Worm (Caenorhabditis elegans) whole organism, L4 larva: Measurements from ENCODE around the gene unc-10.

Experiments
- D1046.2 ChIP-seq: fragments of 200-800 bp; sonication (Bioruptor generic); IDR thresholded peaks from 2 replicates; pipeline ENCODE4 v1.3.6; 2022; ENCODE audit warnings: missing genetic modification characterization, missing compliant biosample characterization
- F10B5.3 ChIP-seq: sonication (generic microtip); optimal IDR thresholded peaks from 2 replicates; lab custom pipeline; 2016; ENCODE audit warnings: mild to moderate bottlenecking, missing genetic modification characterization, missing compliant biosample characterization
- F26F4.8 ChIP-seq: fragments of 200-800 bp; sonication (Bioruptor generic); conservative IDR thresholded peaks from 2 replicates; pipeline ENCODE4 v1.3.6; 2022; ENCODE audit warnings: missing genetic modification characterization, missing compliant biosample characterization
- R02D3.7 ChIP-seq: fragments of 150-350 bp; sonication (generic microtip); optimal IDR thresholded peaks from 3 replicates; lab custom pipeline; 2014; ENCODE audit warnings: missing biosample characterization, missing genetic modification characterization
- T26A8.4 ChIP-seq: fragments of 200-800 bp; sonication (Bioruptor generic); IDR thresholded peaks from 2 replicates; pipeline ENCODE4 v1.3.6; 2022; ENCODE audit warnings: missing genetic modification characterization, missing compliant biosample characterization
- ZK546.5 ChIP-seq, 2 experiments: sonication (generic microtip); optimal IDR thresholded peaks; 2 replicates each; lab custom pipeline; 2017; ENCODE audit warnings: missing biosample characterization in 2 of 2, missing genetic modification characterization in 2 of 2
- aha-1 ChIP-seq: fragments of 150-350 bp; peaks from one replicate; lab custom pipeline; 2014; ENCODE audit warnings: missing biosample characterization, missing genetic modification characterization
- ceh-20 ChIP-seq: fragments of 200-800 bp; sonication (Bioruptor generic); IDR thresholded peaks from 2 replicates; pipeline ENCODE4 v1.3.6; 2022; ENCODE audit warnings: missing genetic modification reagents, missing genetic modification characterization, missing compliant biosample characterization
- ceh-32 ChIP-seq: sonication (generic microtip); optimal IDR thresholded peaks from 2 replicates; lab custom pipeline; 2016; ENCODE audit warnings: mild to moderate bottlenecking, missing genetic modification characterization, missing compliant biosample characterization; ENCODE audit not compliant: poor library complexity
- ceh-82 ChIP-seq: sonication (generic microtip); optimal IDR thresholded peaks from 2 replicates; lab custom pipeline; 2017; ENCODE audit warnings: missing biosample characterization, missing genetic modification characterization
- ctbp-1 ChIP-seq: fragments of 200-800 bp; sonication (Bioruptor generic); IDR thresholded peaks from 2 replicates; pipeline ENCODE4 v1.3.6; 2022; ENCODE audit warnings: missing genetic modification reagents, missing genetic modification characterization, missing compliant biosample characterization
- daf-16 ChIP-seq, 3 experiments: sonication (generic microtip); optimal IDR thresholded peaks; 2 replicates each; lab custom pipeline; 2016 to 2017; ENCODE audit warnings: missing genetic modification characterization in 3 of 3, missing genetic modification reagents in 3 of 3, mild to moderate bottlenecking in 2 of 3, missing compliant biosample characterization in 2 of 3, missing biosample characterization in 1 of 3, moderate library complexity in 1 of 3
- daf-19 ChIP-seq: fragments of 200-800 bp; sonication (Bioruptor generic); conservative IDR thresholded peaks from 2 replicates; pipeline ENCODE4 v1.3.6; 2022; ENCODE audit warnings: missing genetic modification characterization, missing compliant biosample characterization
- dmd-8 ChIP-seq: fragments of 200-800 bp; sonication (Bioruptor generic); IDR thresholded peaks from 2 replicates; pipeline ENCODE4 v1.3.6; 2022; ENCODE audit warnings: missing genetic modification characterization, missing compliant biosample characterization
- dmd-9 ChIP-seq: fragments of 200-800 bp; sonication (Bioruptor generic); IDR thresholded peaks from 2 replicates; pipeline ENCODE4 v1.3.6; 2022; ENCODE audit warnings: missing genetic modification reagents, missing genetic modification characterization, missing compliant biosample characterization
- duxl-1 ChIP-seq: sonication (generic microtip); optimal IDR thresholded peaks from 2 replicates; lab custom pipeline; 2016; ENCODE audit warnings: mild to moderate bottlenecking, missing genetic modification characterization, moderate library complexity, missing compliant biosample characterization; ENCODE audit not compliant: poor library complexity
- fkh-10 ChIP-seq: fragments of 150-350 bp; optimal IDR thresholded peaks from 2 replicates; lab custom pipeline; 2014; ENCODE audit warnings: missing biosample characterization, missing genetic modification reagents, missing genetic modification characterization
- hlh-11 ChIP-seq: fragments of 200-800 bp; sonication (Bioruptor generic); optimal IDR thresholded peaks from 2 replicates; lab custom pipeline; 2018; ENCODE audit warnings: mild to moderate bottlenecking, missing genetic modification characterization, missing compliant biosample characterization
- hlh-30 ChIP-seq: sonication (generic microtip); optimal IDR thresholded peaks from 2 replicates; lab custom pipeline; 2017; ENCODE audit warnings: antibody characterized with exemption, mild to moderate bottlenecking, missing genetic modification characterization, missing compliant biosample characterization; ENCODE audit not compliant: insufficient read depth
- hmg-1.1 ChIP-seq: fragments of 200-800 bp; sonication (Bioruptor generic); IDR thresholded peaks from 2 replicates; pipeline ENCODE4 v1.3.6; 2022; ENCODE audit warnings: missing genetic modification reagents, missing genetic modification characterization, missing compliant biosample characterization
- jun-1 ChIP-seq: fragments of 150-350 bp; optimal IDR thresholded peaks from 2 replicates; lab custom pipeline; 2014; ENCODE audit warnings: missing biosample characterization, missing genetic modification reagents, missing genetic modification characterization
- lin-39 ChIP-seq: fragments of 150-350 bp; optimal IDR thresholded peaks from 2 replicates; lab custom pipeline; 2014; ENCODE audit warnings: missing biosample characterization, missing genetic modification reagents, missing genetic modification characterization
- lir-3 ChIP-seq: sonication (generic microtip); optimal IDR thresholded peaks from 2 replicates; lab custom pipeline; 2016; ENCODE audit warnings: mild to moderate bottlenecking, missing genetic modification characterization, missing compliant biosample characterization
- lsy-2 ChIP-seq, 2 experiments: fragments of 150-350 bp in 1 of 2; sonication (generic microtip) in 1 of 2; optimal IDR thresholded peaks; 2 replicates each; lab custom pipeline; 2014 to 2017; ENCODE audit warnings: missing biosample characterization in 2 of 2, missing genetic modification characterization in 2 of 2
- madf-9 ChIP-seq: fragments of 200-800 bp; sonication (Bioruptor generic); conservative IDR thresholded peaks from 2 replicates; pipeline ENCODE4 v1.3.6; 2022; ENCODE audit warnings: missing genetic modification reagents, missing genetic modification characterization, missing compliant biosample characterization
- mdl-1 ChIP-seq, 2 experiments: fragments of 150-350 bp in 1 of 2; sonication (generic microtip) in 1 of 2; optimal IDR thresholded peaks; 2 replicates each; lab custom pipeline; 2014 to 2017; ENCODE audit warnings: missing biosample characterization in 2 of 2, missing genetic modification characterization in 2 of 2
- mep-1 ChIP-seq: fragments of 150-350 bp; sonication (generic microtip); optimal IDR thresholded peaks from 3 replicates; lab custom pipeline; 2014; ENCODE audit warnings: missing biosample characterization, missing genetic modification characterization
- mxl-3 ChIP-seq: fragments of 200-800 bp; sonication (Bioruptor generic); optimal IDR thresholded peaks from 2 replicates; lab custom pipeline; 2018; ENCODE audit warnings: mild to moderate bottlenecking, missing genetic modification characterization, missing compliant biosample characterization
- nhr-11 ChIP-seq: fragments of 150-350 bp; optimal IDR thresholded peaks from 2 replicates; lab custom pipeline; 2014; ENCODE audit warnings: missing biosample characterization, missing genetic modification characterization
- nhr-28 ChIP-seq: fragments of 150-350 bp; optimal IDR thresholded peaks from 2 replicates; lab custom pipeline; 2014; ENCODE audit warnings: missing biosample characterization, missing genetic modification characterization
- nhr-42 ChIP-seq: fragments of 200-800 bp; sonication (Bioruptor generic); IDR thresholded peaks from 2 replicates; pipeline ENCODE4 v1.3.6; 2022; ENCODE audit warnings: missing genetic modification characterization, missing compliant biosample characterization
- nhr-6 ChIP-seq: fragments of 150-350 bp; optimal IDR thresholded peaks from 2 replicates; lab custom pipeline; 2014; ENCODE audit warnings: missing biosample characterization, missing genetic modification characterization
- pha-4 ChIP-seq, 2 experiments: fragments of 150-350 bp in 1 of 2; fragments of 200-800 bp in 1 of 2; sonication (Bioruptor generic) in 1 of 2; IDR thresholded peaks in 1 of 2; optimal IDR thresholded peaks in 1 of 2; 2 replicates each; pipeline versions ENCODE4 v1.3.6 to Lab custom; 2014 to 2022; ENCODE audit warnings: missing genetic modification characterization in 2 of 2, missing genetic modification reagents in 2 of 2, missing biosample characterization in 1 of 2, missing compliant biosample characterization in 1 of 2
- php-3 ChIP-seq: fragments of 200-800 bp; sonication (Bioruptor generic); IDR thresholded peaks from 2 replicates; pipeline ENCODE4 v1.3.6; 2022; ENCODE audit warnings: missing genetic modification reagents, missing genetic modification characterization, missing compliant biosample characterization
- pqm-1 ChIP-seq: sonication (generic microtip); optimal IDR thresholded peaks from 2 replicates; lab custom pipeline; 2017; ENCODE audit warnings: missing biosample characterization, missing genetic modification characterization
- set-16 ChIP-seq: fragments of 200-800 bp; sonication (Bioruptor generic); IDR thresholded peaks from 2 replicates; pipeline ENCODE4 v1.3.6; 2022; ENCODE audit warnings: missing genetic modification reagents, missing genetic modification characterization, missing compliant biosample characterization
- skn-1 ChIP-seq: fragments of 150-350 bp; optimal IDR thresholded peaks from 2 replicates; lab custom pipeline; 2014; ENCODE audit warnings: missing biosample characterization, missing genetic modification characterization
- spr-3 ChIP-seq: fragments of 200-800 bp; sonication (Bioruptor generic); optimal IDR thresholded peaks from 2 replicates; lab custom pipeline; 2018; ENCODE audit warnings: mild to moderate bottlenecking, missing genetic modification characterization, missing compliant biosample characterization
- tag-97 ChIP-seq: fragments of 200-800 bp; sonication (Bioruptor generic); IDR thresholded peaks from 2 replicates; pipeline ENCODE4 v1.3.6; 2022; ENCODE audit warnings: missing genetic modification characterization, missing compliant biosample characterization
- tra-1 ChIP-seq: fragments of 200-800 bp; sonication (Bioruptor generic); IDR thresholded peaks from 2 replicates; pipeline ENCODE4 v1.3.6; 2022; ENCODE audit warnings: missing genetic modification reagents, missing genetic modification characterization, missing compliant biosample characterization
- unc-62 ChIP-seq, 3 experiments: fragments of 150-350 bp in 1 of 3; sonication (generic microtip); optimal IDR thresholded peaks in 2 of 3; peaks in 1 of 3; 1 replicate in 1 of 3; 2 replicates in 2 of 3; lab custom pipeline; 2014 to 2017; ENCODE audit warnings: missing biosample characterization in 3 of 3, missing genetic modification characterization in 3 of 3, missing genetic modification reagents in 3 of 3, missing genotype in 1 of 3

unc-10 gene

ce11 chrX:7229357-7229756 lies 50.8 kb downstream of the unc-10 start:
- TF ChIP-seq skn-1 (tag; lab: Kevin White, UChicago) (no peak), unc-62 (GFP tag; optimal IDR thresholded peaks at IDR 0.05 in 1 of 2; lab: Kevin White, UChicago) (peak in 1 of 2 experiments; percentile 82), unc-62 (tag; optimal IDR thresholded peaks at IDR 0.05; lab: Kevin White, UChicago) (no peak), aha-1 (tag; lab: Kevin White, UChicago) (peak; percentile 81)

DNA sequence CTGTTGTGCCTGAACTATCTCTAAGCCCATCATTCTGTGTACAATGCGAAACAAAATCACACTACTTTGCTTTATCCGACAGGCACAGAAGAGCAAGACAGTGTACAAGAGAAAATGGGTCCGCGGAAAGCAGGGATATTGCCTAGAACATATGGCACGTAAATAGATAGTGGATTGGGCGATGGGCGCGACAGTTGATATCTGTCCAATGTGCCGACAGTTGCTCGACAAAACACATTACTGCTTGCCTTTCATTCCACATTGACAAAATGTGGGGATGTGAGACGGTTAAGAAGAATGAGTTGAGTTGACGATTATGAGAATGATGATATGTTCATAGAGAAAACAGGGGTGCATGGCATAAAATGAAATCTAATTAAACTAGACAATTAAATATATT lies 55.1 kb downstream of the unc-10 start:
- TF ChIP-seq daf-16 (GFP tag; optimal IDR thresholded peaks at IDR 0.05; lab: Kevin White, UChicago), result peak in 1 of 2 experiments; percentile 42
- no peak for TF ChIP-seq daf-16 (tag; optimal IDR thresholded peaks at IDR 0.05; lab: Kevin White, UChicago)
- TF ChIP-seq lsy-2 (tag; optimal IDR thresholded peaks at IDR 0.05; lab: Kevin White, UChicago), result no peak
- no peak for TF ChIP-seq tra-1 (GFP tag; lab: Robert Waterston, UW)
- peak; percentile 19 for TF ChIP-seq nhr-11 (tag; lab: Kevin White, UChicago)
- no peak for TF ChIP-seq unc-62 (GFP tag; optimal IDR thresholded peaks at IDR 0.05 in 1 of 2; lab: Kevin White, UChicago)
- TF ChIP-seq unc-62 (tag; optimal IDR thresholded peaks at IDR 0.05; lab: Kevin White, UChicago), result no peak

- no peak for TF ChIP-seq F10B5.3 (tag; lab: Kevin White, UChicago)
- TF ChIP-seq nhr-42, result no peak
- no peak for TF ChIP-seq nhr-6
- TF ChIP-seq set-16 (GFP tag; lab: Robert Waterston, UW), result peak; percentile 25; the same call in 1 of the 2 replicates
- TF ChIP-seq T26A8.4, result no peak
- peak; percentile 28; the same call in 1 of the 2 replicates for TF ChIP-seq hmg-1.1
- no peak for TF ChIP-seq dmd-8 (GFP tag; lab: Robert Waterston, UW)
- peak; percentile 16 for TF ChIP-seq aha-1 (tag; lab: Kevin White, UChicago)
- no peak for TF ChIP-seq mdl-1 (tag; optimal IDR thresholded peaks at IDR 0.05; lab: Kevin White, UChicago)
- no peak for TF ChIP-seq ZK546.5 (tag; optimal IDR thresholded peaks at IDR 0.05; lab: Kevin White, UChicago)
- TF ChIP-seq nhr-11 (tag; lab: Kevin White, UChicago), result no peak
- TF ChIP-seq tra-1 (GFP tag; lab: Robert Waterston, UW), result no peak
- no peak for TF ChIP-seq duxl-1 (tag; lab: Kevin White, UChicago)
- no peak for TF ChIP-seq ctbp-1 (GFP tag; lab: Robert Waterston, UW)
- TF ChIP-seq R02D3.7 (tag; lab: Kevin White, UChicago), result no peak
- peak; percentile 1 for TF ChIP-seq hlh-30
- TF ChIP-seq lin-39 (tag; lab: Kevin White, UChicago), result no peak
- no peak for TF ChIP-seq fkh-10 (GFP tag; lab: Kevin White, UChicago)
- no peak for TF ChIP-seq daf-19
- no peak for TF ChIP-seq mep-1 (tag; lab: Kevin White, UChicago)
- TF ChIP-seq pqm-1 (tag; lab: Kevin White, UChicago), result no peak
- TF ChIP-seq spr-3 (GFP tag; lab: Kevin White, UChicago), result no peak
- TF ChIP-seq jun-1 (tag; lab: Kevin White, UChicago), result no peak
- no peak for TF ChIP-seq skn-1 (tag; lab: Kevin White, UChicago)
- no peak for TF ChIP-seq madf-9 (GFP tag; lab: Robert Waterston, UW)
- TF ChIP-seq pha-4 (GFP tag; IDR thresholded peaks at IDR 0.05; lab: Robert Waterston, UW), result no peak
- no peak for TF ChIP-seq pha-4 (tag; optimal IDR thresholded peaks at IDR 0.05; lab: Kevin White, UChicago)
- TF ChIP-seq ceh-82 (tag; lab: Kevin White, UChicago), result no peak
- no peak for TF ChIP-seq ceh-32 (tag; lab: Kevin White, UChicago)
- no peak for TF ChIP-seq tag-97 (GFP tag; lab: Robert Waterston, UW)
- TF ChIP-seq, all 104 proteins: peak for 4
Observed at ce11 chrX:7224510-7224909, 55.6 kb downstream of the unc-10 start.

ce11 chrX:7222383-7222782 lies 57.7 kb downstream of the unc-10 start:
- no peak for TF ChIP-seq F26F4.8
- no peak for TF ChIP-seq T26A8.4
- TF ChIP-seq lir-3 (tag; lab: Kevin White, UChicago), result no peak
- no peak for TF ChIP-seq D1046.2 (GFP tag; lab: Robert Waterston, UW)
- TF ChIP-seq hlh-11 (tag; lab: Kevin White, UChicago), result no peak
- no peak for TF ChIP-seq ZK546.5 (tag; optimal IDR thresholded peaks at IDR 0.05; lab: Kevin White, UChicago)
- TF ChIP-seq hlh-30, result peak; percentile 5
- TF ChIP-seq mxl-3 (GFP tag; lab: Kevin White, UChicago), result no peak
- peak; percentile 48 for TF ChIP-seq hmg-1.1
- no peak for TF ChIP-seq nhr-28 (tag; lab: Kevin White, UChicago)
- TF ChIP-seq php-3 (GFP tag; lab: Robert Waterston, UW), result no peak
- TF ChIP-seq fkh-10 (GFP tag; lab: Kevin White, UChicago), result peak; percentile 10
- TF ChIP-seq dmd-9 (GFP tag; lab: Robert Waterston, UW), result 0 out of 2 replicates have a peak, but pooled peaks have one; percentile 6
- TF ChIP-seq aha-1 (tag; lab: Kevin White, UChicago), result peak; percentile 29
- TF ChIP-seq ceh-20 (GFP tag; lab: Robert Waterston, UW), result 0 out of 2 replicates have a peak, but pooled peaks have one; percentile 38
